Worm (Caenorhabditis elegans): ENCODE results near the gene T12G3.6.

The T12G3.6 gene

ce11 chrIV:12013120-12013519 lies 18.0 kb downstream of the T12G3.6 start, which contains the start of gene spe-17:
Gene spe-17 (plus strand): TSS chrIV:12013420.
- TF ChIP-seq C34F6.9 (tag; optimal IDR thresholded peaks at IDR 0.05) (no peak), lin-39 (tag; optimal IDR thresholded peaks at IDR 0.05) (no peak), skn-1 (tag; optimal IDR thresholded peaks at IDR 0.05) (no peak), ceh-82 (tag; optimal IDR thresholded peaks at IDR 0.05) (no peak), crh-2 (tag; optimal IDR thresholded peaks at IDR 0.05) (no peak), ceh-16 (tag; optimal IDR thresholded peaks at IDR 0.05) (no peak), nhr-77 (tag; optimal IDR thresholded peaks at IDR 0.05) (no peak)

ce11 chrIV:12012439-12013003 lies 18.6 kb downstream of the T12G3.6 start:
- TF ChIP-seq sem-4 (tag; optimal IDR thresholded peaks at IDR 0.05) (no peak), ama-1 (optimal IDR thresholded peaks at IDR 0.05) (no peak), F13H6.1 (tag; optimal IDR thresholded peaks at IDR 0.05) (peak; percentile 80), mab-5 (tag; optimal IDR thresholded peaks at IDR 0.05) (peak; percentile 18), lsy-2 (tag; optimal IDR thresholded peaks at IDR 0.05) (peak in 1 of 2 experiments; percentile 6), nhr-129 (tag; optimal IDR thresholded peaks at IDR 0.05) (peak; percentile 72), sma-9 (GFP tag; optimal IDR thresholded peaks at IDR 0.05) (peak; percentile 68), sma-9 (tag; optimal IDR thresholded peaks at IDR 0.05) (no peak)

ce11 chrIV:12010859-12011258 lies 20.2 kb downstream of the T12G3.6 start, which contains the start of the genes ZK617.26 and unc-22:
Gene ZK617.26 (minus strand): TSS chrIV:12010959.
Gene unc-22 (minus strand): TSS chrIV:12011007.
- TF ChIP-seq ztf-1 (GFP tag; conservative IDR thresholded peaks at IDR 0.05) (no peak), peb-1 (tag; optimal IDR thresholded peaks at IDR 0.05) (no peak), egl-27 (tag; optimal IDR thresholded peaks at IDR 0.05) (no peak), aly-2 (tag; optimal IDR thresholded peaks at IDR 0.05) (no peak), nhr-6 (tag; optimal IDR thresholded peaks at IDR 0.05) (no peak), fos-1 (tag; optimal IDR thresholded peaks at IDR 0.05) (no peak), elt-1 (tag; optimal IDR thresholded peaks at IDR 0.05) (no peak), nhr-77 (tag; optimal IDR thresholded peaks at IDR 0.05) (no peak), lsy-2 (tag; optimal IDR thresholded peaks at IDR 0.05) (no peak), sma-3 (GFP tag; optimal IDR thresholded peaks at IDR 0.05) (no peak), nhr-129 (tag; optimal IDR thresholded peaks at IDR 0.05) (no peak)

ce11 chrIV:12010377-12010776 lies 20.7 kb downstream of the T12G3.6 start:
- TF ChIP-seq egl-27 (tag; optimal IDR thresholded peaks at IDR 0.05), result no peak
- no peak for TF ChIP-seq lsy-2 (tag; optimal IDR thresholded peaks at IDR 0.05)
- TF ChIP-seq nhr-237 (tag; optimal IDR thresholded peaks at IDR 0.05), result no peak
- TF ChIP-seq aly-2 (tag; optimal IDR thresholded peaks at IDR 0.05), result no peak
- TF ChIP-seq nhr-129 (tag; optimal IDR thresholded peaks at IDR 0.05), result peak; percentile 84
- no peak for TF ChIP-seq ztf-4 (tag; optimal IDR thresholded peaks at IDR 0.05)
- no peak for TF ChIP-seq mdl-1 (tag; optimal IDR thresholded peaks at IDR 0.05)
- no peak for TF ChIP-seq ama-1 (optimal IDR thresholded peaks at IDR 0.05)
- TF ChIP-seq F13H6.1 (tag; optimal IDR thresholded peaks at IDR 0.05), result peak; percentile 86
- TF ChIP-seq mab-5 (tag; optimal IDR thresholded peaks at IDR 0.05), result no peak
- peak; percentile 52 for TF ChIP-seq sma-9 (GFP tag; optimal IDR thresholded peaks at IDR 0.05)
- TF ChIP-seq sma-9 (tag; optimal IDR thresholded peaks at IDR 0.05), result no peak

- TF ChIP-seq lin-39 (tag; optimal IDR thresholded peaks at IDR 0.05), result no peak
- TF ChIP-seq sma-9 (GFP tag; optimal IDR thresholded peaks at IDR 0.05), result peak; percentile 33
- TF ChIP-seq sma-9 (tag; optimal IDR thresholded peaks at IDR 0.05), result no peak
- peak; percentile 56 for TF ChIP-seq nhr-129 (tag; optimal IDR thresholded peaks at IDR 0.05)
- peak; percentile 24 for TF ChIP-seq F13H6.1 (tag; optimal IDR thresholded peaks at IDR 0.05)
Measured at ce11 chrIV:12009046-12009674, 21.9 kb downstream of the T12G3.6 start.

- TF ChIP-seq ZK546.5 (tag; optimal IDR thresholded peaks at IDR 0.05), result no peak
- no peak for TF ChIP-seq nhr-129 (tag; optimal IDR thresholded peaks at IDR 0.05)
- no peak for TF ChIP-seq nhr-237 (tag; optimal IDR thresholded peaks at IDR 0.05)
- TF ChIP-seq ztf-4 (tag; optimal IDR thresholded peaks at IDR 0.05), result no peak
- no peak for TF ChIP-seq nhr-12 (tag; optimal IDR thresholded peaks at IDR 0.05)
- TF ChIP-seq fos-1 (tag; optimal IDR thresholded peaks at IDR 0.05), result peak; percentile 24
- no peak for TF ChIP-seq mbf-1 (tag; optimal IDR thresholded peaks at IDR 0.05)
Measured at ce11 chrIV:12005090-12005770, 25.8 kb downstream of the T12G3.6 start.

All from whole organism, L2 larva.